Worm (Caenorhabditis elegans): ENCODE data around the gene apn-1.

DNA sequence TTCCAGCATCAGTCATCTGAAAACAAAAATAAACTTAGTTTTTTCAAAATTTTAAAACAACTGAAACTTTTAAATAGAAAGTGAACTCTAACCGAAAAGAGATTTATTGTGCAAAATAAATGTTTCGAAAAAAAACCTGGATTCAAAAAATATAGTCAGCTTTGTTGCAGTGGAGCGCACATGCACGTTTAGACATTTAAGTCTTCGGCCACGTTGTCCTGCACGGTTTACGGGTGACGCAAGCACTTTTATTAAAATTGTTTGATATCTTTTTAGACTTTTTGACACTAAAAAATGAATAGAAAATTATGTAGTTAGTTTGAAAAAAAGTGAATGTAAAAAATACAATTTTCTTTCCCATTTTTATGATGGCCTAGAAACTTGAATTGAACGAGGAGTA, 7.9 kb upstream of the apn-1 start, which contains the start of the genes ubh-4 and algn-6:
- TF ChIP-seq nhr-28 (tag; optimal IDR thresholded peaks at IDR 0.05): no peak
- TF ChIP-seq ces-1 (GFP tag; optimal IDR thresholded peaks at IDR 0.05): no peak
- no peak for TF ChIP-seq M03D4.4 (tag; optimal IDR thresholded peaks at IDR 0.05)
- no peak for TF ChIP-seq unc-62 (GFP tag; optimal IDR thresholded peaks at IDR 0.05)
- TF ChIP-seq cnd-1 (tag; optimal IDR thresholded peaks at IDR 0.05): no peak
- no peak for TF ChIP-seq snpc-4 (tag; optimal IDR thresholded peaks at IDR 0.05)
- no peak for TF ChIP-seq nhr-12 (tag; optimal IDR thresholded peaks at IDR 0.05)
- no peak for TF ChIP-seq elt-1 (tag; optimal IDR thresholded peaks at IDR 0.05; ENCODE audit: borderline replicate concordance, insufficient read depth)
- TF ChIP-seq lsy-2 (tag; optimal IDR thresholded peaks at IDR 0.05): peak; percentile 90
- TF ChIP-seq ham-2 (GFP tag; optimal IDR thresholded peaks at IDR 0.05): no peak
- no peak for TF ChIP-seq nhr-237 (tag; optimal IDR thresholded peaks at IDR 0.05)
- TF ChIP-seq unc-120 (tag; optimal IDR thresholded peaks at IDR 0.05; ENCODE audit: poor library complexity, severe bottlenecking): no peak

Data from whole organism, mixed stage, embryonic.